Fruit fly (Drosophila melanogaster): ENCODE results near the gene CG45263.

Gene CG45263

dm6 chr3R:8358004-8358403, 119.4 kb downstream of the CG45263 start:
- TF ChIP-seq EcR (GFP tag; optimal IDR thresholded peaks at IDR 0.05) (no peak), CG8478 (optimal IDR thresholded peaks at IDR 0.05) (no peak), Dll (optimal IDR thresholded peaks at IDR 0.05) (no peak), usp (GFP tag; optimal IDR thresholded peaks at IDR 0.05) (no peak), psq (optimal IDR thresholded peaks at IDR 0.05) (no peak), pan (optimal IDR thresholded peaks at IDR 0.05) (no peak)

dm6 chr3R:8357372-8357992, 119.9 kb downstream of the CG45263 start:
- TF ChIP-seq Dll (optimal IDR thresholded peaks at IDR 0.05): no peak
- TF ChIP-seq pan (optimal IDR thresholded peaks at IDR 0.05): no peak
- no peak for TF ChIP-seq usp (GFP tag; optimal IDR thresholded peaks at IDR 0.05)
- no peak for TF ChIP-seq EcR (GFP tag; optimal IDR thresholded peaks at IDR 0.05)
- TF ChIP-seq CG8478 (optimal IDR thresholded peaks at IDR 0.05): no peak
- no peak for TF ChIP-seq psq (optimal IDR thresholded peaks at IDR 0.05)

- TF ChIP-seq psq (optimal IDR thresholded peaks at IDR 0.05): no peak
- no peak for TF ChIP-seq CG8478 (optimal IDR thresholded peaks at IDR 0.05)
- TF ChIP-seq pan (optimal IDR thresholded peaks at IDR 0.05): no peak
- TF ChIP-seq EcR (GFP tag; optimal IDR thresholded peaks at IDR 0.05): no peak
- TF ChIP-seq Dll (optimal IDR thresholded peaks at IDR 0.05): no peak
- no peak for TF ChIP-seq usp (GFP tag; optimal IDR thresholded peaks at IDR 0.05)
These were observed 120.7 kb downstream of the CG45263 start, which contains the start of gene stck for dm6 chr3R:8356626-8357290. Gene stck, plus strand, starts transcription at chr3R:8356978.

dm6 chr3R:8355579-8355978, 121.8 kb downstream of the CG45263 start:
- no peak for TF ChIP-seq pan (optimal IDR thresholded peaks at IDR 0.05)
- no peak for TF ChIP-seq Dll (optimal IDR thresholded peaks at IDR 0.05)
- no peak for TF ChIP-seq psq (optimal IDR thresholded peaks at IDR 0.05)
- no peak for TF ChIP-seq CG8478 (optimal IDR thresholded peaks at IDR 0.05)
- TF ChIP-seq EcR (GFP tag; optimal IDR thresholded peaks at IDR 0.05): no peak
- no peak for TF ChIP-seq usp (GFP tag; optimal IDR thresholded peaks at IDR 0.05)

DNA sequence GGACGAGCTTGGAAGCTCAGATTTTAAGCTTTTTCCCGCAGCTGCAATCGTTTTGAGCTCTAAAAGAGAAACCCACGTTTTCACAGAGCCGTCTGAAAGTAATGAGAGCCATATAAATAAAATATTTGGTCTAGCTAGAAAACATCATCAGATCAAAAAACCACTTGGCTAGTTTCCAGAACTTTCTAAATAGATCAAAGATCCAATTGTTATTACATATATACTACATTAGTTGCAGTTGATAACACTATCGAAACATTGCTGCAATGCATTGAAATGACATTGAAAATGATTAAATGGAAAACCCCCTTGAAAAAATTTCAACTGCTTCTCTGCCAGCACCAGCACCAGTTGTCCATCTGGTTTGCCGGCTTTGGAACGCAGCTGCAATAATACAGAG, 122.4 kb downstream of the CG45263 start:
- no peak for TF ChIP-seq EcR (GFP tag; optimal IDR thresholded peaks at IDR 0.05)
- TF ChIP-seq usp (GFP tag; optimal IDR thresholded peaks at IDR 0.05): no peak
- no peak for TF ChIP-seq pan (optimal IDR thresholded peaks at IDR 0.05)
- no peak for TF ChIP-seq CG8478 (optimal IDR thresholded peaks at IDR 0.05)
- TF ChIP-seq Dll (optimal IDR thresholded peaks at IDR 0.05): no peak
- TF ChIP-seq psq (optimal IDR thresholded peaks at IDR 0.05): no peak

dm6 chr3R:8354458-8354857, 123.0 kb downstream of the CG45263 start:
- TF ChIP-seq CG8478 (optimal IDR thresholded peaks at IDR 0.05) (no peak), pan (optimal IDR thresholded peaks at IDR 0.05) (no peak), usp (GFP tag; optimal IDR thresholded peaks at IDR 0.05) (no peak), Dll (optimal IDR thresholded peaks at IDR 0.05) (no peak), EcR (GFP tag; optimal IDR thresholded peaks at IDR 0.05) (no peak), psq (optimal IDR thresholded peaks at IDR 0.05) (no peak)

DNA sequence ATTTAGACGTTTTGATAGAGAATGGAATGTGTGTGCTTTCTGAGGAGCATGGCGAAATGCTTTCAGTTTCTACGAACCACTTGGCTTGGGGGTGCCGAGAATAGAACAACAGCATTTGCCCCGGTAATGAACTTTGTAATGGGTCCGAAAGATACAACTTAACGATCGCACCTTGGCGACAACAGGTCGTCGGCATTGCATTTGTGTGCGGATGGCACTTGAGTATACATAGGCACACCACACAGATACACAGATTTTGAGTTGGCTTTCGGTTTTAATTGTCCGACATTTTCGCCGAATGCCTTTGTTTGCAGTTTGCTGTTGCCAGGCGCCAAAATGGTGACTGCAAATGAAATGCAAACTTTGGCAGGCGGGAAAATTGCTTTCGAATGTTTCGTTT, 123.4 kb downstream of the CG45263 start:
- TF ChIP-seq psq (optimal IDR thresholded peaks at IDR 0.05) (no peak), usp (GFP tag; optimal IDR thresholded peaks at IDR 0.05) (no peak), EcR (GFP tag; optimal IDR thresholded peaks at IDR 0.05) (no peak), Dll (optimal IDR thresholded peaks at IDR 0.05) (no peak), pan (optimal IDR thresholded peaks at IDR 0.05) (no peak), CG8478 (optimal IDR thresholded peaks at IDR 0.05) (no peak)

DNA sequence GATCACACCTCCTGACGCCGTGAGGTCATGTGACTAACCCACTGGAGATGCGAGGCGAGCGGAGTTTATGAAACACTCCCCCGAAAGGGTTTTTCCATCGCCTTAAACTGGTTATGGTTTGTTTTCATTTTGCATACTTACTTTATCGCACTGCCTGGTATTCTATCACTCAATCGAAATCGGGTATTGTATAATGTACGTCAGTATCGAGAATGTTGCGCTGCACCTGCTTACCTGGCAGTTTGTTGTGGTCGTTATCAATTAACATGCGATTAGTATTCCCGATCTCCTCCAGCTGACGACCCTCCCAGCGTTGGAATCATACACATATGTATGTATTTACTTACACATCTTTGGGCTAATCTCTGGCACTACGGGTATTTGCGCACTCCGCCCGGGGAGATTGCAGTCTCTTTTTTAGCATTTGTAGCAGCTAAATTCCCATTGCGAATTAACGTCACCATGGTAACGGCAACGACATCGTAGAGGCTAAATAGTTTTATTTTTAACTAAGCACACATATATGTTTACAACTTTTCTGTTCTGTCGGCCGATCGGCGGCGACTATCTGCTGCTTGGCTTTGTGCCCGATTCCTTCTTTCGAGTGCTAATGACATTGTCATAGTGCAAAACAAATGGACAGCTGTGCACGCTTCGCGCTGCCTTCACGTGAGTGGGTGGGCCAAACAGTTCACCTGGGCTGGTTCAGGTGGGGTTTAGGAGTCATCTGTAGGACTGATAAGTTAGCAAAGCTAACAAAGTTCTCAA, 124.3 kb downstream of the CG45263 start:
- TF ChIP-seq CG8478 (optimal IDR thresholded peaks at IDR 0.05) (no peak), EcR (GFP tag; optimal IDR thresholded peaks at IDR 0.05) (no peak), usp (GFP tag; optimal IDR thresholded peaks at IDR 0.05) (no peak), pan (optimal IDR thresholded peaks at IDR 0.05) (no peak), psq (optimal IDR thresholded peaks at IDR 0.05) (no peak), Dll (optimal IDR thresholded peaks at IDR 0.05) (no peak)

dm6 chr3R:8349449-8350115, 127.8 kb downstream of the CG45263 start, which contains the start of gene Atg13:
Gene Atg13, plus strand, starts transcription at chr3R:8349815.
- TF ChIP-seq EcR (GFP tag; optimal IDR thresholded peaks at IDR 0.05) (no peak), Dll (optimal IDR thresholded peaks at IDR 0.05) (no peak), psq (optimal IDR thresholded peaks at IDR 0.05) (no peak), pan (optimal IDR thresholded peaks at IDR 0.05) (no peak), usp (GFP tag; optimal IDR thresholded peaks at IDR 0.05) (no peak), CG8478 (optimal IDR thresholded peaks at IDR 0.05) (no peak)

DNA sequence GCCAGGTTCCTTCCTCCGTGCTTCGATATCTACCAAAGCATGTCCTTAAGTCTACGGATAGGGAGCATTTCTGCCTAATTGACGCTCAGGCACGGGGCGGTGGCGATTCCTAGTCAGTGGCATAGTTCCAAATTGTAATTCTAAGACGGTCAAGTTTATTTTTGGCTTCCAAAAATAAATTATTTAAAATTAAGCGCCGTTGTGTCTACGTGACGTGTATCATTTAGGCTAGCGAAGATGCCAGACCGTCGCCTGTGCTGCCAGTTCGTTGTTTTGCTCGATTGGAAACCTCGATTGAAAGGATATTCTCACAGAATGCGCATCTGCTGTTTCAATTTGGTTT, 128.3 kb downstream of the CG45263 start:
- TF ChIP-seq usp (GFP tag; optimal IDR thresholded peaks at IDR 0.05): no peak

dm6 chr3R:8347835-8348234, 129.6 kb downstream of the CG45263 start:
- no peak for TF ChIP-seq Dll (optimal IDR thresholded peaks at IDR 0.05)
- TF ChIP-seq psq (optimal IDR thresholded peaks at IDR 0.05): no peak
- no peak for TF ChIP-seq usp (GFP tag; optimal IDR thresholded peaks at IDR 0.05)
- TF ChIP-seq pan (optimal IDR thresholded peaks at IDR 0.05): no peak
- no peak for TF ChIP-seq EcR (GFP tag; optimal IDR thresholded peaks at IDR 0.05)
- TF ChIP-seq CG8478 (optimal IDR thresholded peaks at IDR 0.05): no peak

dm6 chr3R:8347279-8347678, 130.1 kb downstream of the CG45263 start, which contains the start of gene CG7352:
Gene CG7352, plus strand, starts transcription at chr3R:8347579.
- TF ChIP-seq Dll (optimal IDR thresholded peaks at IDR 0.05): no peak
- no peak for TF ChIP-seq EcR (GFP tag; optimal IDR thresholded peaks at IDR 0.05)
- no peak for TF ChIP-seq pan (optimal IDR thresholded peaks at IDR 0.05)
- TF ChIP-seq CG8478 (optimal IDR thresholded peaks at IDR 0.05): no peak
- no peak for TF ChIP-seq psq (optimal IDR thresholded peaks at IDR 0.05)
- no peak for TF ChIP-seq usp (GFP tag; optimal IDR thresholded peaks at IDR 0.05)
